Worm (Caenorhabditis elegans) whole organism, young adult: ENCODE results near the gene F59B1.2.

Experiments
- ceh-79 ChIP-seq: sonication (generic microtip); optimal IDR thresholded peaks from 2 replicates; lab custom pipeline; 2017; ENCODE audit warnings: mild to moderate bottlenecking, missing genetic modification characterization, missing compliant biosample characterization
- hmg-1.2 ChIP-seq: fragments of 200-800 bp; sonication (Bioruptor generic); IDR thresholded peaks from 2 replicates; pipeline ENCODE4 v1.3.6; 2022; ENCODE audit warnings: missing genetic modification reagents, missing genetic modification characterization, missing compliant biosample characterization

- no peak for TF ChIP-seq hmg-1.2
- TF ChIP-seq ceh-79 (tag; lab: Kevin White, UChicago), result no peak
These were observed 16.3 kb downstream of the F59B1.2 start, which contains the start of gene str-114 for ce11 chrV:3649473-3649872.
